Worm (Caenorhabditis elegans) whole organism, L4 larva: ENCODE measurements around the gene F46F5.11.

Source experiments
- egl-27 ChIP-seq: sonication (generic microtip); optimal IDR thresholded peaks from 3 replicates; lab custom pipeline; 2017; ENCODE audit warnings: missing biosample characterization, missing genetic modification reagents, missing genetic modification characterization
- nhr-77 ChIP-seq: fragments of 150-350 bp; optimal IDR thresholded peaks from 2 replicates; lab custom pipeline; 2014; ENCODE audit warnings: missing biosample characterization, missing genetic modification characterization
- spr-3 ChIP-seq: fragments of 200-800 bp; sonication (Bioruptor generic); optimal IDR thresholded peaks from 2 replicates; lab custom pipeline; 2018; ENCODE audit warnings: mild to moderate bottlenecking, missing genetic modification characterization, missing compliant biosample characterization

ce11 chrII:765219-765618 lies 43.3 kb upstream of the F46F5.11 start, which contains the start of gene C08G5.7:
- TF ChIP-seq egl-27 (tag; lab: Kevin White, UChicago) (no peak), spr-3 (GFP tag; lab: Kevin White, UChicago) (no peak), nhr-77 (tag; lab: Kevin White, UChicago) (no peak)
